Worm (Caenorhabditis elegans) whole organism, L2 larva: Measurements from ENCODE around the gene R07E3.6.

Source experiments
- R02D3.7 ChIP-seq: fragments of 150-350 bp; optimal IDR thresholded peaks from 2 replicates; lab custom pipeline; 2014; ENCODE audit warnings: missing biosample characterization, missing genetic modification characterization
- aly-2 ChIP-seq: fragments of 150-350 bp; optimal IDR thresholded peaks from 2 replicates; lab custom pipeline; 2014; ENCODE audit warnings: missing biosample characterization, missing genetic modification characterization
- ceh-82 ChIP-seq: fragments of 150-350 bp; optimal IDR thresholded peaks from 2 replicates; lab custom pipeline; 2014; ENCODE audit warnings: missing biosample characterization, missing genetic modification characterization
- fos-1 ChIP-seq: fragments of 150-350 bp; optimal IDR thresholded peaks from 2 replicates; lab custom pipeline; 2014; ENCODE audit warnings: missing biosample characterization, missing genetic modification characterization
- nhr-11 ChIP-seq: fragments of 150-350 bp; optimal IDR thresholded peaks from 2 replicates; lab custom pipeline; 2014; ENCODE audit warnings: missing biosample characterization, missing genetic modification characterization
- snpc-4 ChIP-seq: fragments of 150-350 bp; optimal IDR thresholded peaks from 2 replicates; lab custom pipeline; 2014; ENCODE audit warnings: missing biosample characterization, missing genetic modification characterization
- unc-62 ChIP-seq: fragments of 150-350 bp; optimal IDR thresholded peaks from 2 replicates; lab custom pipeline; 2014; ENCODE audit warnings: missing biosample characterization, missing genetic modification reagents, missing genetic modification characterization
- ztf-1 ChIP-seq: fragments of 200-800 bp; sonication (Bioruptor generic); conservative IDR thresholded peaks from 2 replicates; pipeline ENCODE4 v1.3.6; 2022; ENCODE audit warnings: missing genetic modification characterization, missing compliant biosample characterization

DNA sequence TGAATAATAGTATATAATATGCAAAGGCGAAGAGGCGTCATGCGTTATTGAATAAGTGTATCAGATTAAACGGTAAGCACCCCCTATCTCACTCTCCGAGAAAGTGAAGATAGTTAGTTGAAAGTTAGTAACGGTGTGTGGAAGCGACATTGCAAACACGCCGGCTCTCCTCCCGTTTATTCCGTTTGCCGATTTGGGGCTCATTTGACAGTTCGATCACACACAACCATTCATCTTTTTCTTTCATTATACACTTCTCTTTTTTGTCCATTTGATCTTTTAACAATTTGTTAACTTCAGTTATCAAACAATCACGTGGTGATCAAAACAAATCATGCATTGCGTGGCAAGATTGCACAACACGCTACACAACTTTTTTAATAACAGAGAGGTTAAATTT, 38.2 kb upstream of the R07E3.6 start, which contains the start of gene slc-9B.1:
- TF ChIP-seq R02D3.7 (no peak), unc-62 (GFP tag; lab: Kevin White, UChicago) (no peak), snpc-4 (no peak), ceh-82 (tag; lab: Kevin White, UChicago) (no peak), aly-2 (no peak), nhr-11 (tag; lab: Kevin White, UChicago) (no peak), ztf-1 (GFP tag; lab: Robert Waterston, UW) (no peak), fos-1 (no peak)
